Worm (Caenorhabditis elegans) whole organism, late embryonic: ENCODE data around the gene Y36E3A.2.

ENCODE experiments used
- F13H6.1 ChIP-seq: sonication (generic microtip); optimal IDR thresholded peaks from 2 replicates; lab custom pipeline; 2016; ENCODE audit warnings: missing genetic modification characterization, missing compliant biosample characterization
- ceh-18 ChIP-seq: sonication (generic microtip); optimal IDR thresholded peaks from 2 replicates; lab custom pipeline; 2016; ENCODE audit warnings: missing genetic modification characterization, missing compliant biosample characterization
- ceh-2 ChIP-seq: sonication (generic microtip); optimal IDR thresholded peaks from 2 replicates; lab custom pipeline; 2016; ENCODE audit warnings: missing genotype, missing genetic modification characterization, missing compliant biosample characterization
- dve-1 ChIP-seq: sonication (generic microtip); optimal IDR thresholded peaks from 2 replicates; lab custom pipeline; 2017; ENCODE audit warnings: antibody characterized with exemption, mild to moderate bottlenecking, missing genetic modification characterization, missing compliant biosample characterization
- ets-4 ChIP-seq: sonication (generic microtip); optimal IDR thresholded peaks from 2 replicates; lab custom pipeline; 2016; ENCODE audit warnings: missing genetic modification characterization, missing compliant biosample characterization
- hlh-8 ChIP-seq: sonication (generic microtip); optimal IDR thresholded peaks from 2 replicates; lab custom pipeline; 2016; ENCODE audit warnings: missing genotype, missing genetic modification characterization, missing compliant biosample characterization
- pag-3 ChIP-seq: sonication (generic microtip); optimal IDR thresholded peaks from 2 replicates; lab custom pipeline; 2016; ENCODE audit warnings: missing compliant biosample characterization, missing genetic modification characterization, borderline replicate concordance
- rnt-1 ChIP-seq: sonication (generic microtip); optimal IDR thresholded peaks from 2 replicates; lab custom pipeline; 2016; ENCODE audit warnings: missing genetic modification characterization, missing compliant biosample characterization
- tbx-7 ChIP-seq: sonication (generic microtip); optimal IDR thresholded peaks from 2 replicates; lab custom pipeline; 2016; ENCODE audit warnings: missing genotype, missing genetic modification characterization, missing compliant biosample characterization

ce11 chrV:15454322-15454721 is 28.5 kb downstream of the Y36E3A.2 start:
- no peak for TF ChIP-seq pag-3 (tag; lab: Kevin White, UChicago)
- TF ChIP-seq ceh-18: no peak
- no peak for TF ChIP-seq F13H6.1 (tag; lab: Kevin White, UChicago)
- TF ChIP-seq rnt-1 (tag; lab: Kevin White, UChicago): no peak
- no peak for TF ChIP-seq dve-1 (tag; lab: Kevin White, UChicago)
- no peak for TF ChIP-seq hlh-8
- TF ChIP-seq ets-4 (tag; lab: Kevin White, UChicago): no peak
- no peak for TF ChIP-seq tbx-7 (tag; lab: Kevin White, UChicago)
- TF ChIP-seq ceh-2 (tag; lab: Kevin White, UChicago): no peak
